Worm (Caenorhabditis elegans) whole organism, late embryonic: Measurements from ENCODE around the gene hil-4.

Experiments used
- C08G9.2 ChIP-seq: sonication (generic microtip); optimal IDR thresholded peaks from 2 replicates; lab custom pipeline; 2016; ENCODE audit warnings: mild to moderate bottlenecking, missing genetic modification characterization, moderate library complexity, missing compliant biosample characterization
- ahr-1 ChIP-seq: sonication (generic microtip); optimal IDR thresholded peaks from 2 replicates; lab custom pipeline; 2016; ENCODE audit warnings: missing genetic modification characterization, missing compliant biosample characterization
- ama-1 ChIP-seq: fragments of 150-350 bp; optimal IDR thresholded peaks from 2 replicates; lab custom pipeline; 2014
- ceh-19 ChIP-seq: fragments of 200-800 bp; sonication (Bioruptor generic); optimal IDR thresholded peaks from 2 replicates; lab custom pipeline; 2018; ENCODE audit warnings: mild to moderate bottlenecking, missing genetic modification characterization, missing compliant biosample characterization
- dmd-4 ChIP-seq: sonication (generic microtip); optimal IDR thresholded peaks from 2 replicates; lab custom pipeline; 2016; ENCODE audit warnings: borderline replicate concordance, missing genetic modification characterization, missing compliant biosample characterization
- ets-4 ChIP-seq: sonication (generic microtip); optimal IDR thresholded peaks from 2 replicates; lab custom pipeline; 2016; ENCODE audit warnings: missing genetic modification characterization, missing compliant biosample characterization
- fkh-10 ChIP-seq: fragments of 150-350 bp; optimal IDR thresholded peaks from 2 replicates; lab custom pipeline; 2014; ENCODE audit warnings: missing biosample characterization, missing genetic modification reagents, missing genetic modification characterization
- mec-3 ChIP-seq: sonication (generic microtip); optimal IDR thresholded peaks from 2 replicates; lab custom pipeline; 2016; ENCODE audit warnings: borderline replicate concordance, missing genetic modification characterization, missing compliant biosample characterization
- nfya-1 ChIP-seq: sonication (generic microtip); optimal IDR thresholded peaks from 2 replicates; lab custom pipeline; 2017; ENCODE audit warnings: missing genetic modification characterization, mild to moderate bottlenecking, missing compliant biosample characterization, antibody characterized with exemption, moderate library complexity
- pag-3 ChIP-seq: sonication (generic microtip); optimal IDR thresholded peaks from 2 replicates; lab custom pipeline; 2016; ENCODE audit warnings: missing compliant biosample characterization, missing genetic modification characterization, borderline replicate concordance
- syd-9 ChIP-seq: sonication (generic microtip); optimal IDR thresholded peaks from 2 replicates; lab custom pipeline; 2016; ENCODE audit warnings: mild to moderate bottlenecking, missing genetic modification characterization, moderate library complexity, missing compliant biosample characterization
- tbx-7 ChIP-seq: sonication (generic microtip); optimal IDR thresholded peaks from 2 replicates; lab custom pipeline; 2016; ENCODE audit warnings: missing genotype, missing genetic modification characterization, missing compliant biosample characterization
- unc-55 ChIP-seq: sonication (generic microtip); optimal IDR thresholded peaks from 2 replicates; lab custom pipeline; 2017; ENCODE audit warnings: missing biosample characterization, missing genetic modification reagents, missing genetic modification characterization

DNA sequence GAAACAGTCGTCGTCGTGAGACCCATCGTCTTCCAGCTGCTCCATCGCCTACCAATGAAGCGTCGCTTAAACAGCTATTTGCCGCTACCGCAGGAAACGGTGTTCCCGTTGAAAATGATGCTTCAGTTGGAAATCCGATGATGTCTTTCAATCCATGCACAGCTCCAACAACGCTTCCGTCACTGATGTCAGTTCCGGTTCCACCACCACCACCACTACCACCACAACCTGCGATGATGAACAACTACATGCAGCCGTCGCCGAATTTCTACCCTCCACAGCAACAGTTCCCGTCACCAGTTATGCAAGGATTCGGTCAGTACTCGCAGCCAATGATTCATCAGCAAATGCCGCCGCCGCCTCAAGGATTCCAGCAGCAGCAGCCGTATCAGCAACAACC lies 20.2 kb upstream of the hil-4 start:
- no peak for TF ChIP-seq syd-9
- TF ChIP-seq ets-4: no peak
- TF ChIP-seq dmd-4 (tag; lab: Kevin White, UChicago): no peak
- no peak for TF ChIP-seq ama-1 (lab: Kevin White, UChicago)
- TF ChIP-seq ceh-19: no peak
- TF ChIP-seq ahr-1 (tag; lab: Kevin White, UChicago): no peak
- no peak for TF ChIP-seq nfya-1 (tag; lab: Kevin White, UChicago)
- no peak for TF ChIP-seq C08G9.2
- no peak for TF ChIP-seq fkh-10 (GFP tag; lab: Kevin White, UChicago)
- no peak for TF ChIP-seq pag-3
- TF ChIP-seq tbx-7: no peak
- no peak for TF ChIP-seq unc-55 (GFP tag; lab: Kevin White, UChicago)
- TF ChIP-seq mec-3 (tag; lab: Kevin White, UChicago): no peak
